Fruit fly (Drosophila melanogaster): ENCODE results near the gene CG32152.

The CG32152 gene

DNA sequence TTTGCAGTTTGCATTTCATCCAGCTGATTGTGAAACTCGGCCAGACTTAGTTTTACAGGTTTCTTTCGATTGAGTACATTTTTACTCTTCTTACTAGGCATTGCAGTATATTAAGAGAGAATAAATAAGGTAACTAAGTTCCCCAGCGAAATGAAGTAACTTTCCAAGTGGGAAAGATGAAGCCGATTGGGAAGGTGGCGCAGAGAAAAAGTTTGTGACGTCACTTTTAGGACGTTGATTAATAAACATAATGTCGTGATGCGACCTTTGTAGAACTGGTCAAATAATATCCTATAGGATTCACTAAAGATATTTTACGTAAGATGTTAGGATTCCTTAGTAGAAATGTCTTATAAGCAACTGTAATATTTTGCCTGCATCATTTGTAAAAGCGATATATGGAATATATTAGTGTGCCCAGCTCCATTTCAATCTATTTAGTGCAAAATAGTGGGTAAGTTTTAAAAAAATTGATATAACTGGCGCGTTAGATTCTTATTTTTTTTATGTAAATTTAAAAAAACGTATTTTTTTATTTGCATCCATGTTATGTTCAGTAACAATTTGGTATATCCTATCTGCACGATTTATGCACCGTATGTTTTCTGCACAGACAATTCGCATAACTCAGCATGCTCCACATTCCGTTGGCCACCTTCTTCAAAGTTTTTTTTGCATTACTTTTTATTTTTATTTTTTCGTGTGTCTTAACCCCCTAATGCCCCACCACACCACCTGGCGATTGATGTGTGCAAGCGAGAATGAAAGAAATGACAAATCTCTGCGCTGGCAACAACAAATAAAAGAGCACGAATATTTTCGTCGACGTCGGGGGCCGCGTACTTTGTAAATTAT, at the start of gene CG32152:
Gene CG32152 (minus strand): TSS at position 352 of the 855 bp plus-strand sequence.
- TF ChIP-seq Jra (GFP tag; optimal IDR thresholded peaks at IDR 0.05) = no peak
- no peak for TF ChIP-seq woc (GFP tag; optimal IDR thresholded peaks at IDR 0.05)
- TF ChIP-seq sage (GFP tag; optimal IDR thresholded peaks at IDR 0.05) = no peak
- no peak for TF ChIP-seq CG32264 (GFP tag; optimal IDR thresholded peaks at IDR 0.05)
- no peak for TF ChIP-seq sv (GFP tag; optimal IDR thresholded peaks at IDR 0.05)
- TF ChIP-seq Hr78 (GFP tag; optimal IDR thresholded peaks at IDR 0.05) = no peak
- no peak for TF ChIP-seq CrebA (GFP tag; optimal IDR thresholded peaks at IDR 0.05; ENCODE audit: borderline replicate concordance)

DNA sequence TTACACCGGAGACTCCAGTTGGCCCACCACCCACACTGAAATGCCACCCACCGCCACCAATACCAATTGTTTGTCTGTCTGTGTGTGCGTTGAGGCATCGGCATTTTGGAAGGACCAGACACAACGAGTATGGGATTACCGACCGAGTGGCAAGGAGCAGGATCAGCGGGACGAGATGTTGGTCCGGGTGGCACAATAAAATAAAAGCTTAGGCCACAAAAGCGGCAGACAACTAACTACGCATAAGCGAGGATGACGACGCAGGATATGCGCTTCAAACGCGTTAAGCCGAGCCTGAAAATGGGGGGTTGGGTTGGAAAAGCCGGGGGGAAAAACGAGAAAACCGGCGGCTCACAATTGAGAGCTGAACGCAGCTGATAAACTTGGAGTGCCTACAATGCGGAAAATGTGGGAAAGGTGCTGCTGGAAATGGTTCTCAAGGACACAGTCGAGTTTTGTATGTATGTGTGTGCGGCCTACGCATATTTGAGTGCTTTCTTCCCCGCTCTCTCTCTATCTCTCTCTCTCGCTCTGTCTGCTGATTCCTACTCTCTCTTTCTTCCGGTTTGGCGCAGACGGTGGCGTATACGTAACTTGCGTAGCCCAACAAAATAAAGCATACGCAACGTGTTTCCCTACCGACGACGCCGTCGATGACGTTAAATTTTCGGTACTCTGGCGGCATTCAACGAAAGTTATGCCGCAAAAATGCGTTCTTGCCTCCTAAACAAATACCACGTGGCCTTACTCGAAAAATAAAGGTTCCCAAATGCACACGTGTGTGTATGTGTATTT, 48.9 kb upstream of the CG32152 start:
- TF ChIP-seq lola (GFP tag; optimal IDR thresholded peaks at IDR 0.05) (no peak), pan (optimal IDR thresholded peaks at IDR 0.05) (no peak), HLH106 (tag; optimal IDR thresholded peaks at IDR 0.05) (peak; percentile 5)

DNA sequence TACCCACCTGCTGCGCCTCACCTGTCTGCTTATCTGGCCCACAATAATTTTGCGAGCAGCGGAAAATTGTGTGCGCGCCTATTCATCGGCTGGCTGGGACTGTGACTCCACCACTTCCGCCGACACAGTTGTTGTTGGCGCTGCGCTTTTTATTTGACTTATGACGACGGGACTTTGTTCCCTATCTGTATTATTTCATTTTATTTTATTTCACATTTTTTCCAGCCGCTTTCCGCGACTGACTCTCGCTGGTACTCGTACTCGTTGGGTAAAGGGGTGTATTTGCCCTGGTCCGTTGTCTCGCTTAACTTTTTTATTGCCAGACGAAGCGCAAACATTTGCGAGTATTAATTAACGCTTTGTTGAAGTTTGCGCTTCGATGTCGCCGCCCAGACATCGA, 47.0 kb upstream of the CG32152 start:
- TF ChIP-seq usp (GFP tag; optimal IDR thresholded peaks at IDR 0.05) (no peak), rgr (GFP tag; optimal IDR thresholded peaks at IDR 0.05) (peak; percentile 49), HLH106 (tag; optimal IDR thresholded peaks at IDR 0.05) (peak; percentile 18), Sp1 (GFP tag; optimal IDR thresholded peaks at IDR 0.05) (peak; percentile 50), jim (GFP tag; optimal IDR thresholded peaks at IDR 0.05) (no peak), Myc (optimal IDR thresholded peaks at IDR 0.05) (no peak), N (GFP tag; optimal IDR thresholded peaks at IDR 0.05) (no peak), Mio (GFP tag; optimal IDR thresholded peaks at IDR 0.05) (no peak), br (GFP tag; optimal IDR thresholded peaks at IDR 0.05) (peak; percentile 49), sage (GFP tag; optimal IDR thresholded peaks at IDR 0.05) (peak; percentile 30), Rel (GFP tag; optimal IDR thresholded peaks at IDR 0.05) (no peak), Rel (tag; optimal IDR thresholded peaks at IDR 0.05) (peak; percentile 52), woc (GFP tag; optimal IDR thresholded peaks at IDR 0.05) (no peak), foxo (GFP tag; optimal IDR thresholded peaks at IDR 0.05) (peak in 1 of 2 experiments; percentile 37), fru (GFP tag; optimal IDR thresholded peaks at IDR 0.05) (peak; percentile 28), dl (GFP tag; optimal IDR thresholded peaks at IDR 0.05; ENCODE audit: insufficient read depth in 1 of 2, partially characterized antibody in 2 of 2) (no peak), sv (GFP tag; optimal IDR thresholded peaks at IDR 0.05) (no peak), ey (GFP tag; optimal IDR thresholded peaks at IDR 0.05) (peak; percentile 9), Jra (GFP tag; optimal IDR thresholded peaks at IDR 0.05) (peak; percentile 9), Hnf4 (GFP tag; optimal IDR thresholded peaks at IDR 0.05) (peak; percentile 61), Vsx2 (GFP tag; optimal IDR thresholded peaks at IDR 0.05; ENCODE audit: partially characterized antibody) (peak; percentile 43), Hr83 (GFP tag; optimal IDR thresholded peaks at IDR 0.05; ENCODE audit: poor library complexity, severe bottlenecking) (peak; percentile 22), OdsH (GFP tag; optimal IDR thresholded peaks at IDR 0.05) (peak; percentile 45), dmrt93B (GFP tag; optimal IDR thresholded peaks at IDR 0.05) (no peak), psq (GFP tag; optimal IDR thresholded peaks at IDR 0.05) (peak; percentile 0), CrebA (GFP tag; optimal IDR thresholded peaks at IDR 0.05; ENCODE audit: borderline replicate concordance) (peak; percentile 73), h (GFP tag; optimal IDR thresholded peaks at IDR 0.05) (peak; percentile 54)

DNA sequence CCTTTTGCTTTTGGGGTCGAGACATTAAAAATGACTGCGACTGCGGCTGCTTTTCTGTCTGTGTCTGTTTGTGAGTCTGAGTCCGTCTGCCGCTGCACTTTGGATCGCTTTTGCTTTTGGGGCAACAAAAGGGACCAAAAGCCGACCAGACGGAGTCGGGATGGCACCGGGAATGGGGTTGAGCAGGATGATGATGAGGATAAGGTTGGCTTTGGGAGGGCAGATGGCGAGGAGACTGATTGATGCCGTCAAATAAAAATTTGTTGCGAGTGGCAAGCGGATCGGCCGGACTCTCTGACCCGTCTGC, 46.0 kb upstream of the CG32152 start:
- TF ChIP-seq Dfd (GFP tag; optimal IDR thresholded peaks at IDR 0.05) (no peak), CG9705 (GFP tag; optimal IDR thresholded peaks at IDR 0.05) (no peak), GATAd (GFP tag; optimal IDR thresholded peaks at IDR 0.05) (no peak), N (GFP tag; optimal IDR thresholded peaks at IDR 0.05) (no peak), Hr83 (GFP tag; optimal IDR thresholded peaks at IDR 0.05; ENCODE audit: poor library complexity, severe bottlenecking) (peak; percentile 7), Rel (GFP tag; optimal IDR thresholded peaks at IDR 0.05) (no peak), Rel (tag; optimal IDR thresholded peaks at IDR 0.05) (peak; percentile 14), Hr78 (GFP tag; optimal IDR thresholded peaks at IDR 0.05) (no peak), CrebA (GFP tag; optimal IDR thresholded peaks at IDR 0.05; ENCODE audit: borderline replicate concordance) (no peak), woc (GFP tag; optimal IDR thresholded peaks at IDR 0.05) (no peak), Dif (GFP tag; optimal IDR thresholded peaks at IDR 0.05; ENCODE audit: partially characterized antibody) (peak; percentile 31), Mio (GFP tag; optimal IDR thresholded peaks at IDR 0.05) (no peak), Hnf4 (GFP tag; optimal IDR thresholded peaks at IDR 0.05) (peak; percentile 55), Vsx2 (GFP tag; optimal IDR thresholded peaks at IDR 0.05; ENCODE audit: partially characterized antibody) (no peak), foxo (GFP tag; optimal IDR thresholded peaks at IDR 0.05) (peak in 1 of 2 experiments; percentile 11), fru (GFP tag; optimal IDR thresholded peaks at IDR 0.05) (peak; percentile 13), br (GFP tag; optimal IDR thresholded peaks at IDR 0.05) (peak; percentile 23)

All from whole organism, wandering third instar larva.